Fruit fly (Drosophila melanogaster) whole organism, pupa: ENCODE measurements around the gene DEF8.

Experiments used
- Snoo ChIP-seq: fragments of 200-800 bp; sonication (Bioruptor generic); optimal IDR thresholded peaks from 3 replicates; lab custom pipeline; 2017; ENCODE audit warnings: missing biosample characterization, mild to moderate bottlenecking, missing genetic modification characterization, inconsistent platforms
- gl ChIP-seq: fragments of 200-800 bp; sonication (Bioruptor generic); optimal IDR thresholded peaks from 2 replicates; lab custom pipeline; 2018; ENCODE audit warnings: missing biosample characterization, mild to moderate bottlenecking, missing genetic modification characterization

DNA sequence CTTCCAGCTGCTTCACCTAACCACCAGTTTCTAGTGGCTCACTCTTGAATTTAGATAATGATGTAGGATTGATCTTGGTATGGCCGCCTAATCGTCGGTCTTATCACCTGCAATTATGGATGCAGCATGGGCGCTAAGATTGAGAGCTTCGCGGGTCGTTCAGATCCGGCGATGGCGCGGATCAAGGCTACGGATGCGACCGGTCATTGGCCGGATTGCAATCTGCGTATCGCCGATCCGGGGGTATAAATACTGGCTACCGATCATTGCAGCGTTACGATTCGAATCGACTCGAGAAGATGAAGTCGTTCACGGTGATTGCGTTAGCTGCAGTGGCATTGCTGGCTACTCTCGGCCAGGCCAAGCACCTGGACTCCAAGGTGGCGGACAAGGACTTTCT, 2.8 kb upstream of the DEF8 start, which contains the start of gene Lsp2:
- TF ChIP-seq Snoo (tag; lab: Kevin White, UChicago) (no peak), gl (tag; lab: Kevin White, UChicago) (no peak)
